In the genomic region with DNA sequence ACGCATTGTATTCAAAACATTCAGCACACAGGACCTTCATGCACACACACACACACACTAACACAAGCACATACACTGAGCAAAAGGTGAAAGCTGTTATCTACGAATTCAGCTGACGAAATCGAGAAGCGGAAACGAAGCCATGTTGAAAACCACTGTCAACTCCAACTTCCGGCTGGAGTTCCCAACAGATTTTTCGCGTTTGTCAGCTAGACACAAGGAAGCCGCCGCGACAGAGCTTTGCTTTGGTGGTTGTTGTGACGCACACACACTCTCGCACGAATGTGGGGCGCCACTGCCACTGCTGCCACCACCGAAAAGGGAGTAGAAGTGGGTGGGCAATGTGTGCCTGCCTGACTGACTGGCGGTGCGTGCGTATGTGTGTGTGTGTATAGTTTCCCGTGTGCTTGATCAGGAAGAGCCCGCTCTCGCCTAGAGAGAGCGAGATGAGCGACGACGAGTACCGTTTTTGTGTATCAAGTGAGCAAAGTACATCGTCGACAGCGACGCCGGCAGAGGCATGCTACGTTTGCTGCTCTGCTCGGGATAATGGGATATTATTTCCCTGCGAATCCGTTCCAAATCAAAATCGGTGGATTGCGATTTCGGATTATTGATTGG, we compare ENCODE assay signal across 1 fruit fly cellular context.
TF ChIP-seq lines count a peak whose summit lies in the region.

No protein-coding gene starts in this region.

TF ChIP-seq in whole organism, embryonic, 481 proteins besides CTCF, POLR2A, EP300 and RAD21 (continued from another document and continues in another):
- TF ChIP-seq zfh1 (GFP tag; IDR thresholded peaks at IDR 0.05; lab: Robert Waterston, UW) (peak; percentile 5; the same call in 1 of the 3 replicates), eyg (GFP tag; optimal IDR thresholded peaks at IDR 0.05; lab: Kevin White, UChicago) (peak; percentile 5), shn (GFP tag; optimal IDR thresholded peaks at IDR 0.05; lab: Kevin White, UChicago) (peak; percentile 1), lola (GFP tag; optimal IDR thresholded peaks at IDR 0.05; lab: Kevin White, UChicago) (peak in 1 of 3 experiments; percentile 44), CG15696 (tag; optimal IDR thresholded peaks at IDR 0.05; lab: Kevin White, UChicago) (peak; percentile 20), kni (GFP tag; optimal IDR thresholded peaks at IDR 0.05; lab: Kevin White, UChicago) (peak; percentile 93), CG10543 (GFP tag; optimal IDR thresholded peaks at IDR 0.05; lab: Kevin White, UChicago) (peak; percentile 72), toy (GFP tag; IDR thresholded peaks at IDR 0.05; lab: Robert Waterston, UW) (no peak), en (GFP tag; optimal IDR thresholded peaks at IDR 0.05; lab: Kevin White, UChicago) (peak; percentile 13), Trl (optimal IDR thresholded peaks at IDR 0.05; lab: Kevin White, UChicago) (peak; percentile 55 to 75), Trl (GFP tag; optimal IDR thresholded peaks at IDR 0.05; lab: Kevin White, UChicago) (no peak), her (GFP tag; optimal IDR thresholded peaks at IDR 0.05; lab: Kevin White, UChicago) (no peak), CG6765 (GFP tag; optimal IDR thresholded peaks at IDR 0.05; lab: Kevin White, UChicago) (peak; percentile 82), CG3163 (GFP tag; optimal IDR thresholded peaks at IDR 0.05; lab: Kevin White, UChicago) (peak; percentile 21), crp (GFP tag; optimal IDR thresholded peaks at IDR 0.05; lab: Kevin White, UChicago) (peak in 1 of 2 experiments; percentile 32), corto (GFP tag; optimal IDR thresholded peaks at IDR 0.05; lab: Kevin White, UChicago) (no peak), unc-4 (GFP tag; IDR thresholded peaks at IDR 0.05; lab: Robert Waterston, UW; ENCODE audit: partially characterized antibody) (no peak), Dip3 (GFP tag; optimal IDR thresholded peaks at IDR 0.05; lab: Kevin White, UChicago) (peak; percentile 14), CG8478 (optimal IDR thresholded peaks at IDR 0.05; lab: Kevin White, UChicago) (no peak), cwo (GFP tag; optimal IDR thresholded peaks at IDR 0.05; lab: Kevin White, UChicago) (no peak), Atf3 (GFP tag; optimal IDR thresholded peaks at IDR 0.05; lab: Kevin White, UChicago) (no peak), NfI (GFP tag; optimal IDR thresholded peaks at IDR 0.05; lab: Kevin White, UChicago) (peak; percentile 53), gce (GFP tag; IDR thresholded peaks at IDR 0.05; lab: Robert Waterston, UW) (peak; percentile 37; the same call in 1 of the 3 replicates), CG1792 (GFP tag; optimal IDR thresholded peaks at IDR 0.05; lab: Kevin White, UChicago) (peak; percentile 16), CG9932 (GFP tag; IDR thresholded peaks at IDR 0.05; lab: Robert Waterston, UW) (no peak), Ets97D (GFP tag; optimal IDR thresholded peaks at IDR 0.05; lab: Kevin White, UChicago) (peak; percentile 97), fd3F (GFP tag; optimal IDR thresholded peaks at IDR 0.05; lab: Kevin White, UChicago) (no peak), CG18262 (tag; optimal IDR thresholded peaks at IDR 0.05; lab: Kevin White, UChicago) (peak; percentile 46), oc (tag; optimal IDR thresholded peaks at IDR 0.05; lab: Kevin White, UChicago) (peak; percentile 18), CG4360 (GFP tag; IDR thresholded peaks at IDR 0.05; lab: Robert Waterston, UW) (peak; percentile 56; the same call in 1 of the 2 replicates), CG10267 (tag; optimal IDR thresholded peaks at IDR 0.05; lab: Kevin White, UChicago) (peak; percentile 39), Med (GFP tag; lab: Kevin White, UChicago) (peak; percentile 94), BtbVII (GFP tag; optimal IDR thresholded peaks at IDR 0.05; lab: Kevin White, UChicago) (peak; percentile 79), Rfx (GFP tag; IDR thresholded peaks at IDR 0.05; lab: Robert Waterston, UW) (peak; percentile 28; the same call in 1 of the 2 replicates), Dad (GFP tag; optimal IDR thresholded peaks at IDR 0.05; lab: Kevin White, UChicago) (peak; percentile 20), CG31365 (tag; optimal IDR thresholded peaks at IDR 0.05; lab: Kevin White, UChicago) (peak; percentile 74), CG30403 (GFP tag; optimal IDR thresholded peaks at IDR 0.05; lab: Kevin White, UChicago) (no peak), MTF-1 (GFP tag; optimal IDR thresholded peaks at IDR 0.05; lab: Kevin White, UChicago; ENCODE audit: borderline replicate concordance) (peak; percentile 72), CG2116 (GFP tag; optimal IDR thresholded peaks at IDR 0.05; lab: Kevin White, UChicago) (peak; percentile 12), CG13296 (GFP tag; optimal IDR thresholded peaks at IDR 0.05; lab: Kevin White, UChicago) (peak; percentile 83), CG12942 (GFP tag; optimal IDR thresholded peaks at IDR 0.05; lab: Kevin White, UChicago) (no peak), Opbp (GFP tag; IDR thresholded peaks at IDR 0.05; lab: Robert Waterston, UW; ENCODE audit: partially characterized antibody) (no peak), CG6683 (GFP tag; optimal IDR thresholded peaks at IDR 0.05; lab: Kevin White, UChicago) (peak; percentile 41), CG7987 (GFP tag; optimal IDR thresholded peaks at IDR 0.05; lab: Kevin White, UChicago) (peak; percentile 66), ci (GFP tag; IDR thresholded peaks at IDR 0.05; lab: Robert Waterston, UW) (peak; percentile 77; the same call in 2 of the 3 replicates), org-1 (GFP tag; optimal IDR thresholded peaks at IDR 0.05; lab: Kevin White, UChicago) (peak; percentile 50), Vsx1 (GFP tag; optimal IDR thresholded peaks at IDR 0.05; lab: Kevin White, UChicago) (peak; percentile 18), sug (tag; optimal IDR thresholded peaks at IDR 0.05; lab: Kevin White, UChicago) (no peak), CG10321 (GFP tag; IDR thresholded peaks at IDR 0.05; lab: Robert Waterston, UW) (no peak), fd96Cb (tag; optimal IDR thresholded peaks at IDR 0.05; lab: Kevin White, UChicago) (peak; percentile 10), phol (tag; optimal IDR thresholded peaks at IDR 0.05; lab: Kevin White, UChicago) (peak; percentile 93), caup (GFP tag; optimal IDR thresholded peaks at IDR 0.05; lab: Kevin White, UChicago; ENCODE audit: severe bottlenecking) (peak; percentile 87), CG7556 (GFP tag; optimal IDR thresholded peaks at IDR 0.05; lab: Kevin White, UChicago) (peak; percentile 1), CG12769 (tag; optimal IDR thresholded peaks at IDR 0.05; lab: Kevin White, UChicago) (no peak), pzg (GFP tag; optimal IDR thresholded peaks at IDR 0.05; lab: Kevin White, UChicago) (peak; percentile 13), YL-1 (GFP tag; optimal IDR thresholded peaks at IDR 0.05; lab: Kevin White, UChicago) (peak; percentile 39), nerfin-2 (GFP tag; IDR thresholded peaks at IDR 0.05; lab: Robert Waterston, UW; ENCODE audit: partially characterized antibody) (no peak), tx (GFP tag; optimal IDR thresholded peaks at IDR 0.05; lab: Kevin White, UChicago) (no peak), CG15514 (GFP tag; optimal IDR thresholded peaks at IDR 0.05; lab: Kevin White, UChicago) (peak; percentile 66), Asciz (GFP tag; optimal IDR thresholded peaks at IDR 0.05; lab: Kevin White, UChicago) (peak; percentile 79), CG4328 (GFP tag; optimal IDR thresholded peaks at IDR 0.05; lab: Kevin White, UChicago) (peak; percentile 84), CG8924 (tag; optimal IDR thresholded peaks at IDR 0.05; lab: Kevin White, UChicago) (peak; percentile 43), aop (GFP tag; IDR thresholded peaks at IDR 0.05; lab: Robert Waterston, UW) (0 out of 2 replicates have a peak, but pooled peaks have one; percentile 3), mirr (GFP tag; optimal IDR thresholded peaks at IDR 0.05; lab: Kevin White, UChicago) (peak; percentile 63), CoRest (tag; optimal IDR thresholded peaks at IDR 0.05; lab: Kevin White, UChicago) (peak; percentile 39), jigr1 (GFP tag; IDR thresholded peaks at IDR 0.05; lab: Robert Waterston, UW) (no peak), CG10979 (tag; optimal IDR thresholded peaks at IDR 0.05; lab: Kevin White, UChicago) (peak; percentile 37), CG11695 (GFP tag; IDR thresholded peaks at IDR 0.05; lab: Robert Waterston, UW) (0 out of 3 replicates have a peak, but pooled peaks have one; percentile 48), hkb (optimal IDR thresholded peaks at IDR 0.05; lab: Kevin White, UChicago) (no peak), hkb (GFP tag; IDR thresholded peaks at IDR 0.05; lab: Robert Waterston, UW) (peak; percentile 71), Taf1 (GFP tag; IDR thresholded peaks at IDR 0.05; lab: Robert Waterston, UW) (no peak), tgo (GFP tag; IDR thresholded peaks at IDR 0.05; lab: Robert Waterston, UW) (no peak), CG9437 (GFP tag; optimal IDR thresholded peaks at IDR 0.05; lab: Kevin White, UChicago) (peak; percentile 6), CG12219 (GFP tag; optimal IDR thresholded peaks at IDR 0.05; lab: Kevin White, UChicago) (peak; percentile 73), Nf-YC (tag; optimal IDR thresholded peaks at IDR 0.05; lab: Kevin White, UChicago) (peak; percentile 67), ranshi (GFP tag; IDR thresholded peaks at IDR 0.05; lab: Robert Waterston, UW) (peak; percentile 23; the same call in 1 of the 2 replicates), Rx (GFP tag; IDR thresholded peaks at IDR 0.05; lab: Robert Waterston, UW) (no peak), croc (GFP tag; conservative IDR thresholded peaks at IDR 0.05; lab: Robert Waterston, UW) (no peak), ATbp (GFP tag; optimal IDR thresholded peaks at IDR 0.05; lab: Kevin White, UChicago) (peak; percentile 71), schlank (tag; optimal IDR thresholded peaks at IDR 0.05; lab: Kevin White, UChicago) (peak; percentile 59), CG5180 (GFP tag; optimal IDR thresholded peaks at IDR 0.05; lab: Kevin White, UChicago) (peak; percentile 72), CG3847 (GFP tag; IDR thresholded peaks at IDR 0.05; lab: Robert Waterston, UW) (no peak), CG15479 (GFP tag; optimal IDR thresholded peaks at IDR 0.05; lab: Kevin White, UChicago) (peak; percentile 10), CG8359 (GFP tag; optimal IDR thresholded peaks at IDR 0.05; lab: Kevin White, UChicago; ENCODE audit: borderline replicate concordance) (peak; percentile 73), CG6689 (GFP tag; IDR thresholded peaks at IDR 0.05; lab: Robert Waterston, UW) (peak; percentile 27), CG11723 (GFP tag; optimal IDR thresholded peaks at IDR 0.05; lab: Kevin White, UChicago) (peak; percentile 78), CG8290 (GFP tag; optimal IDR thresholded peaks at IDR 0.05; lab: Kevin White, UChicago) (peak; percentile 37), CG8290 (tag; optimal IDR thresholded peaks at IDR 0.05; lab: Kevin White, UChicago) (peak in 1 of 2 experiments; percentile 37), unpg (GFP tag; optimal IDR thresholded peaks at IDR 0.05; lab: Kevin White, UChicago) (peak; percentile 51), HLHmδ (GFP tag; optimal IDR thresholded peaks at IDR 0.05; lab: Kevin White, UChicago) (peak; percentile 68), CG1233 (GFP tag; optimal IDR thresholded peaks at IDR 0.05; lab: Kevin White, UChicago) (peak; percentile 73), PHDP (tag; optimal IDR thresholded peaks at IDR 0.05; lab: Kevin White, UChicago) (peak; percentile 47), Oli (tag; optimal IDR thresholded peaks at IDR 0.05; lab: Kevin White, UChicago) (peak; percentile 34), CG11085 (GFP tag; IDR thresholded peaks at IDR 0.05; lab: Robert Waterston, UW) (no peak), CG2202 (tag; optimal IDR thresholded peaks at IDR 0.05; lab: Kevin White, UChicago) (peak; percentile 48), bsh (GFP tag; optimal IDR thresholded peaks at IDR 0.05; lab: Kevin White, UChicago) (peak; percentile 13 to 56), gt (GFP tag; IDR thresholded peaks at IDR 0.05; lab: Robert Waterston, UW) (0 out of 2 replicates have a peak, but pooled peaks have one; percentile 34), sob (GFP tag; IDR thresholded peaks at IDR 0.05; lab: Robert Waterston, UW) (peak; percentile 42; the same call in 1 of the 2 replicates), CG17328 (GFP tag; IDR thresholded peaks at IDR 0.05; lab: Robert Waterston, UW) (peak; percentile 26; the same call in 1 of the 2 replicates), E2f2 (GFP tag; IDR thresholded peaks at IDR 0.05; lab: Robert Waterston, UW) (peak; percentile 15; the same call in 1 of the 2 replicates), ems (GFP tag; optimal IDR thresholded peaks at IDR 0.05; lab: Kevin White, UChicago) (no peak), CG14050 (GFP tag; IDR thresholded peaks at IDR 0.05; lab: Robert Waterston, UW) (no peak), Fer3 (tag; optimal IDR thresholded peaks at IDR 0.05; lab: Kevin White, UChicago) (peak; percentile 59), NFAT (GFP tag; IDR thresholded peaks at IDR 0.05; lab: Robert Waterston, UW) (0 out of 2 replicates have a peak, but pooled peaks have one; percentile 11), btn (GFP tag; optimal IDR thresholded peaks at IDR 0.05; lab: Kevin White, UChicago) (peak; percentile 15), HmgD (GFP tag; optimal IDR thresholded peaks at IDR 0.05; lab: Kevin White, UChicago) (no peak), CG6854 (GFP tag; optimal IDR thresholded peaks at IDR 0.05; lab: Kevin White, UChicago) (peak; percentile 67), Jarid2 (GFP tag; optimal IDR thresholded peaks at IDR 0.05; lab: Kevin White, UChicago) (peak; percentile 60), Sox100B (GFP tag; optimal IDR thresholded peaks at IDR 0.05; lab: Kevin White, UChicago) (peak; percentile 75), nerfin-1 (tag; optimal IDR thresholded peaks at IDR 0.05; lab: Kevin White, UChicago) (peak; percentile 72), CG14441 (GFP tag; IDR thresholded peaks at IDR 0.05; lab: Robert Waterston, UW) (0 out of 2 replicates have a peak, but pooled peaks have one; percentile 8), CG6175 (GFP tag; IDR thresholded peaks at IDR 0.05; lab: Robert Waterston, UW) (0 out of 3 replicates have a peak, but pooled peaks have one; percentile 37), CG12391 (tag; optimal IDR thresholded peaks at IDR 0.05; lab: Kevin White, UChicago) (peak; percentile 41), CG9727 (GFP tag; optimal IDR thresholded peaks at IDR 0.05; lab: Kevin White, UChicago) (peak; percentile 67), sqz (GFP tag; optimal IDR thresholded peaks at IDR 0.05; lab: Kevin White, UChicago) (peak; percentile 45), CG13894 (tag; optimal IDR thresholded peaks at IDR 0.05; lab: Kevin White, UChicago) (peak; percentile 42), CG4707 (GFP tag; optimal IDR thresholded peaks at IDR 0.05; lab: Kevin White, UChicago) (peak; percentile 59), fd102C (GFP tag; optimal IDR thresholded peaks at IDR 0.05; lab: Kevin White, UChicago) (peak; percentile 13), CG1602 (GFP tag; optimal IDR thresholded peaks at IDR 0.05; lab: Kevin White, UChicago) (no peak), sens (GFP tag; lab: Kevin White, UChicago) (peak; percentile 81), CG3281 (GFP tag; optimal IDR thresholded peaks at IDR 0.05; lab: Kevin White, UChicago) (peak; percentile 61)
